Worm (Caenorhabditis elegans) whole organism, L4/young adult: ENCODE measurements around the gene asm-2.

Experiments used
- W03F9.2 ChIP-seq: fragments of 150-350 bp; optimal IDR thresholded peaks from 2 replicates; lab custom pipeline; 2014; ENCODE audit warnings: missing biosample characterization, missing genetic modification characterization
- dao-5 ChIP-seq: sonication (generic microtip); optimal IDR thresholded peaks from 2 replicates; lab custom pipeline; 2016; ENCODE audit warnings: missing genotype, missing genetic modification characterization, moderate library complexity, missing compliant biosample characterization
- him-1 ChIP-seq: sonication (generic microtip); optimal IDR thresholded peaks from 2 replicates; lab custom pipeline; 2016; ENCODE audit warnings: missing genotype, missing genetic modification reagents, missing genetic modification characterization, missing compliant biosample characterization

The asm-2 gene

ce11 chrX:11324240-11324639 lies at the start of gene asm-2:
TSS of gene asm-2 (minus strand) at chrX:11324251.
- TF ChIP-seq him-1 (tag; lab: Kevin White, UChicago) (no peak), W03F9.2 (no peak), dao-5 (no peak)

- no peak for TF ChIP-seq him-1 (tag; lab: Kevin White, UChicago)
Measured at ce11 chrX:11370090-11370489, 46.0 kb upstream of the asm-2 start.

- TF ChIP-seq dao-5: no peak
- no peak for TF ChIP-seq him-1 (tag; lab: Kevin White, UChicago)
- no peak for TF ChIP-seq W03F9.2
Measured at ce11 chrX:11368845-11369244, 44.8 kb upstream of the asm-2 start.

- TF ChIP-seq dao-5 (no peak), W03F9.2 (no peak), him-1 (tag; lab: Kevin White, UChicago) (no peak)
Measured at ce11 chrX:11368417-11368816, 44.4 kb upstream of the asm-2 start, which contains the start of gene ttyh-1. TSS of gene ttyh-1 (plus strand) at chrX:11368717.

ce11 chrX:11367640-11368039 lies 43.6 kb upstream of the asm-2 start:
- TF ChIP-seq him-1 (tag; lab: Kevin White, UChicago) (no peak), W03F9.2 (no peak), dao-5 (no peak)

- TF ChIP-seq him-1 (tag; lab: Kevin White, UChicago) (no peak), dao-5 (no peak), W03F9.2 (no peak)
Measured at ce11 chrX:11367087-11367486, 43.0 kb upstream of the asm-2 start.

- TF ChIP-seq dao-5: no peak
Measured at ce11 chrX:11365995-11366394, 41.9 kb upstream of the asm-2 start.

- no peak for TF ChIP-seq him-1 (tag; lab: Kevin White, UChicago)
- no peak for TF ChIP-seq W03F9.2
- no peak for TF ChIP-seq dao-5
Measured at ce11 chrX:11364914-11365313, 40.9 kb upstream of the asm-2 start.

- TF ChIP-seq W03F9.2: no peak
- no peak for TF ChIP-seq dao-5
- TF ChIP-seq him-1 (tag; lab: Kevin White, UChicago): no peak
Measured at ce11 chrX:11357516-11357915, 33.5 kb upstream of the asm-2 start, which contains the start of gene pgp-4. TSS of gene pgp-4 (plus strand) at chrX:11357816.

- TF ChIP-seq him-1 (tag; lab: Kevin White, UChicago): no peak
Measured at ce11 chrX:11355856-11356255, 31.8 kb upstream of the asm-2 start.

- TF ChIP-seq W03F9.2 (no peak), dao-5 (no peak), him-1 (tag; lab: Kevin White, UChicago) (no peak)
Measured at ce11 chrX:11351856-11352255, 27.8 kb upstream of the asm-2 start, which contains the start of gene pgp-3. TSS of gene pgp-3 (plus strand) at chrX:11352156.

ce11 chrX:11351288-11351687 lies 27.2 kb upstream of the asm-2 start:
- no peak for TF ChIP-seq him-1 (tag; lab: Kevin White, UChicago)
- TF ChIP-seq W03F9.2: no peak
- no peak for TF ChIP-seq dao-5

- TF ChIP-seq dao-5 (no peak), W03F9.2 (no peak), him-1 (tag; lab: Kevin White, UChicago) (no peak)
Measured at ce11 chrX:11346155-11346554, 22.1 kb upstream of the asm-2 start, which contains the start of gene oct-2. TSS of gene oct-2 (plus strand) at chrX:11346455.

ce11 chrX:11345471-11345870 lies 21.4 kb upstream of the asm-2 start:
- TF ChIP-seq W03F9.2 (no peak), him-1 (tag; lab: Kevin White, UChicago) (no peak), dao-5 (no peak)

ce11 chrX:11344899-11345298 lies 20.8 kb upstream of the asm-2 start:
- TF ChIP-seq W03F9.2 (no peak), him-1 (tag; lab: Kevin White, UChicago) (no peak), dao-5 (no peak)

- TF ChIP-seq dao-5 (no peak), him-1 (tag; lab: Kevin White, UChicago) (no peak), W03F9.2 (no peak)
Measured at ce11 chrX:11340478-11340877, 16.4 kb upstream of the asm-2 start.
